Fruit fly (Drosophila melanogaster) ovary, adult (tissue): Measurements from ENCODE around the gene Nepl9.
A peak's percentile ranks its signal among the peaks of the same experiment; 100 is the strongest.

Experiments
- CG17801 ChIP-seq: fragments of 200-800 bp; optimal IDR thresholded peaks from 2 replicates; lab custom pipeline; 2019; ENCODE audit warnings: missing biosample characterization, mild to moderate bottlenecking, missing genetic modification characterization, moderate library complexity; ENCODE audit not compliant: partially characterized antibody

The Nepl9 gene

DNA sequence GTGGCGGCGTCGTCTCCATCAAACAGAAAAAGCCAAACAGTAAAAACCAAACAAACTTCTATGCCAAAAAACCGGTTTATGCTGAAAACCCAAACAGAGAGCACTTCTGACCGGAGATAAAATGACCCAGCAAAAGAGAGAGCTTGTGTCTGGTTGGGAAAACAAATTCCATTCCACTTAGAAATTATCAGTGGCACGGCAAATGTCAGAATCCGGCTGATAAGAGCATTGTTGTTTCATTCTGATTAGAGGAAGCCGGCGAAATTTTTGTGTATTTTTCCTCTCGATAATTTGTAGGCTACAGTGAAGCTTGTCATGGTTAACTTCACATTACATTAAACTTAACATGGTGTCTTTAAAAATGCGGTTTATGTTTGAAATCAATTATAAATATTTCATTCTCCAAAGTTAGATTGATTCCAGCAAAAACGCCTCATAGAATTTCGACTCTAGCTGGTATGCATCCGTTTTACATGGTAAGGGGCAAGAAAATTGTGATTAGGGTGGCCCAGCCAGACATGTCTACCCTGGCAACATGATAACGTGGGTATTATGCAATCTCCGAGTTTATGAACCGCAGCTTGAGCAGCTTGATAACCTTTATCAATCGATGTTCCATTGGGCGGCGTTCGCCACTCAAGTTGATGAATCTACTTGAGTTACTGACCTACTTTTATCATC is 19.5 kb downstream of the Nepl9 start:
- TF ChIP-seq CG17801 (GFP tag; lab: Kevin White, UChicago), result no peak

dm6 chr2L:16816750-16817087 is 20.3 kb downstream of the Nepl9 start:
- no peak for TF ChIP-seq CG17801 (GFP tag; lab: Kevin White, UChicago)

DNA sequence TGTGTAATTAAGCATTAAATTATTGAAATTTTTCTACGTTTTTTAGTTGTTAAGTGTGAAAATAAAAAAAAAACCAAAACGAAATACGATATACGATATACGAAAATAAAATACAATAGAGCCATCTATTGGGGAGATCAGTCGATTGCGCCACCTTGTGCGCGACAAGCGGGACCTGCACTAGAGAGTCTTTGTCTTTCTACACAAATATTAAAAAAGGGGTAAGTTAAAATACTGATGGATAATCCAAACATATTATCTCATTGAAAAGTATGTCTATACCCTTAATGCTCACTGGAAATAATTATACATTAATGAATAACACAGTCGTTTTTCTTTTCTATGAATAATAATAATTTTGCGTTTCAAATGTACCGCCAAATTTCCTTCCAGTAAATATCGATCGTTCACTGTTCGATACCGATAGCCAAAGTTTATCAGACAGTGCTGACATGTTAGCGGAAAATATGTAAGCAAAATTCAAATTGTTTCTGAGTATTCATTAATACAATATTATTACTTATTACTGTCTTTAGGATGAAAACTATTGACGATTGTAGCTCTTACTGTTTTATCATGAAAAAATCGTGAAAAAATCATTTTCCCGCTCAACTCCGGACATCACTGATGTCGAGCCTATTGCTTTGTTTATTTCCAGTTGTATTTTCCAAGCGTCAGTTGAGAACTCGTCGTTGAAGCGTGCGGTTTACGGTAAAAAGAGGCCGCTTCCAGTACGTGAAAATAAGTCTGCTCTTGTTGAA is 20.9 kb downstream of the Nepl9 start, which contains the start of gene mdy:
TSS of gene mdy (plus strand) at position 672 of the 761 bp plus-strand sequence.
- peak; percentile 32 for TF ChIP-seq CG17801 (GFP tag; lab: Kevin White, UChicago)

- no peak for TF ChIP-seq CG17801 (GFP tag; lab: Kevin White, UChicago)
These were observed 28.3 kb downstream of the Nepl9 start for dm6 chr2L:16808752-16809151.

- TF ChIP-seq CG17801 (GFP tag; lab: Kevin White, UChicago), result no peak
These were observed 32.6 kb downstream of the Nepl9 start, which contains the start of gene CG13272 for dm6 chr2L:16804376-16804934. Gene CG13272 (plus strand): TSS chr2L:16804884.

DNA sequence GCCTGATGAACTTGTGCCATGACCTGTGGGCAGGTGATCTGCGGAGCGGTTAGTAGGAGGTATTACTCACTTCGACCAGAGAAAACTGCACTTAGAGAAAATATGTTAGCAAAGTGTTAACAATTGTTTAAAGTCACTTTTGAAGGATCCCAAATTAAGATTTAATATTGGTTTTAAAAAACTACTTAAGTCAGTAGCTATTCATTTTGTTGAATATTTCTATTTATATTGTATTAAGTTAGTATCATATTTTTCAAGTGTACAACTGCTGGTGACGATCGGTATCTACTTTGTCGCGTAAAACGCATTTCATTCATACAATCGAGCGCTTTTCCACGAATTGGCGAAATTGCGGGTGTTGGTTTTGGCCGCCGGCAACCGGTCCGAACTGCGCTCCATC is 33.4 kb downstream of the Nepl9 start:
- TF ChIP-seq CG17801 (GFP tag; lab: Kevin White, UChicago), result no peak

DNA sequence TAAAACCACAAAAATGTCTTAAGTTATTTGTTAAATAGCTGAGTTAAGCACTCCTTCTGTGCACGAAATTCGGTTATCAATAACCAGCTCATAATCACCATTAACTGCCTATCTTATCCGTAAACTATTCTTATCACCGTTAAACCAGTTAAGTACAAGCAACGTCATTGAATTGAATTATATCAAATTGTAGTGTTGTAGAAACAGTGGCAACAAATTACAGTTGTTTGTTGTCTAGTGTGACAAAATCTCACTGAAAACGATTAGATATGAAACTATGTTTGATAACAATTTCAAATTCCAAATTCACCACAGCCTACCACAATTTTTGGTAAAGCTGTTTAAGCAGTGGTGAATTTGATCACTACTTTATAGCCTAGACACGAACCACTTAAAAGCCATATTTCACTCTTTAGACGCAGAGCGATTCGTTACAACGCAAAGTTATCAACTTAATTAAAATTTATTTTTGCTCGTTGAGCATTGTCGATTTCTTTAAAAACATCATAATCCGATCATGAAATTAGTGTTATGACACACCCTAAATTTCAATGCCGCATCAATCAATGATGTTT is 35.4 kb downstream of the Nepl9 start:
- no peak for TF ChIP-seq CG17801 (GFP tag; lab: Kevin White, UChicago)

DNA sequence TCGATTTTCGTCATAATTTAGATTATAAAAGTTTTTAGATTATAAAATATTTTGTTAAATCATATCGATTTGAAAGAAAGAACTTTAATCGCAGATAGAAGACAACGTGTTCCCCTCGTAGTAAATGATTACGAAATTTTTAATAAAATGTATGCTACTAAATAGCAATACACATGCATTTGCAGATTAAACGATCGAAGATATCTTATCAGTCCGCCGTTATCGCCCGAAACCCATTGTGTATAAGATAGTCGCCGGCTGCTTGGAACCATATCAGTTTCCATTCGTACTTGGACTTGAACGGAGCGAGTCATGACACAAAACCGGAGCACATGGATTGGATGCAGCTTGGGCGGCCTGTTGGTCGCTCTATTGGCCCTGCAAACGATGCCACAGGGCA is 37.6 kb downstream of the Nepl9 start:
- TF ChIP-seq CG17801 (GFP tag; lab: Kevin White, UChicago), result no peak

dm6 chr2L:16798705-16799104 is 38.4 kb downstream of the Nepl9 start, which contains the start of gene Ugt37D1:
Gene Ugt37D1 (plus strand): TSS chr2L:16799025.
- no peak for TF ChIP-seq CG17801 (GFP tag; lab: Kevin White, UChicago)

DNA sequence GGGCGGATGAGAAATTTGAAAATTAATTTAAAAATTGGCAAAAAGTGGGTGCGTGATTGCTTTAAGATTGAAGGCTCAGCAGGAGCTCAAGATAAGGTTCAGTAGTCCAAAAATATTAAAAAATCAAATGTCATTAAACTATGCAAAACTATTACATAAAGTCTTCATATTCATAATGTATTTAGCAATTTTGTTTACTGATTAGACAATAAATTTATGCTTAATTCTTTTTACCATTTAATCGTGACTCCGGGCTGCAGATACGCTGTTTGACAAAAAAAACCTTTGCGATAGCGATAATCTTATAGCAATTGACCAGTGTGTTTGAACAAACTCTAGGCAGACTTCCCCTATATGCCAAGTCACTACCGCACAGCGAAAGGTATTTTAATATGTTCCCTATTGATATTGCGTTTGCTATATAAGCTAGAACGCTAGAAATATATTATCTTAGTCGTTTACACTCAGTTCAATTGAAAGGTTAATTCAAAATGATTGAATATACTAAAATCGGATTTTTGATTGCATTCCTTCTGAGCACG is 40.9 kb downstream of the Nepl9 start, which contains the start of gene Ugt37E1:
TSS of gene Ugt37E1 (plus strand) at position 492 of the 542 bp plus-strand sequence.
- TF ChIP-seq CG17801 (GFP tag; lab: Kevin White, UChicago), result no peak

dm6 chr2L:16793970-16794369 is 43.1 kb downstream of the Nepl9 start, which contains the start of gene Ugt37C2:
Gene Ugt37C2 (plus strand): TSS chr2L:16794211.
- no peak for TF ChIP-seq CG17801 (GFP tag; lab: Kevin White, UChicago)

DNA sequence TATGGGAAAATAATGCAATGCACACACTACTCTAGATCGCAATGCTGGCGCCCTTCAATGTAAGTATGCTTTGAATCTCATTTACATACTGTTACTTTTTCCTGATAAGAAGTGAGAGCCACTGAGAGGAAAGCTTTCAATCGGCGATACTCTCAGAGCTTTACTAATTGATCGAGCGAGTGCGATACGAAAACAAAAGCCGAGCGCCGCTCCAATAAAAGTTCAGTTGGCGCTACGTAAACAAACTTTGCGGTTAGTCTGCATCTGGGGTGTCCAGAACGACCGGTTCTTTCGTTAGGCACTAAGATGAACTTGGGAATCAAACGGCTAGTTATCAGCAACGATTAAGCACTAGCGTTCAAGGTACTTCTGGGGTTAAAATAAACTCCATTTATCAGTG is 45.7 kb downstream of the Nepl9 start, which contains the start of gene CG17928:
TSS of gene CG17928 (plus strand) at position 224 of the 400 bp plus-strand sequence.
- TF ChIP-seq CG17801 (GFP tag; lab: Kevin White, UChicago), result no peak

DNA sequence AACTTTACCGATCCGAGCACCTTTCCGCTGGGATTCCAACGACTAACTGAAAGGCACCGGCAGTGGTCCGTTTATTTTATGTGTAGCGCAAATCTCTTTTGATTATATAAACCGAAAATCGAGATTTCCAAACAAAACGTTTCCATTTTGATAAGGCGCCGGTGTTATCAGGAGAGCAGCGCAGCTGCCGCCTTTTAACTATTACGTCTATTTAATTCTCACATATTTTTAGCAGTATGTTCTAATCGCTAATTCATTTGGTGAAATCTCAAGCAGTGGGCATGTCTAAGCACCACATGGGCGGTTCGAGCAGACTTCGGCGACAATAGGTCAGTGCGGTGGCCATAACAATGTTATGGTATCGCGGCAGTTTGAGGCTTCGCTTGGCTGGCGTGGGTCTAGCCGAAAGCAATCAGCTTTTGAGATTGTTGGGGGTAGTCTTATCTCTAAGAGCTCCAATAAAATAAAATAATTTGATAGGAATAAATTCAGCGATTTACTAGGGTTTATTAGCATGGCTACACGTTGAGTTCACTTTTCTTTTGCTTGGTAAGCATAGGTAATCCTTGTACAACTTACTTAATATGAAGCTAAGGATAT is 46.3 kb downstream of the Nepl9 start, which contains the start of gene Cyt-b5-r:
TSS of gene Cyt-b5-r (minus strand) at position 51 of the 600 bp plus-strand sequence.
- no peak for TF ChIP-seq CG17801 (GFP tag; lab: Kevin White, UChicago)

DNA sequence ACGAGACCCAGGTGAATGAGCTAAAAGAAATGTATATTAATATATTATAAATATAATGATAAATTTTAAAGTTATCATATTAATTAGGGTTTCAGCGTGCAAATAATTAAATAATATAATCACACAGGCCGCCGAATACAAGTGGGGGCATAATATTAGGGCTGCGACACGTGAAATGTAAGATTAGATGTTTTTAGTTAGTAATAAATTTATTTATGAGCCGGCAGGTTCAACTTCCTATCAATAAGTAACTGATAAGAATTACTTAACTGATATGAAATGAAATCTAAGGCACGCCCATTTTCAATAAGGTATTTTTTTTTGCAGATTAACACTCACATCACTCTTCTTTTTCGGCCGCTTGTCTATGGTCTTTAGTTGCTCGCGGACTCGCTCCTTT is 47.2 kb downstream of the Nepl9 start:
- TF ChIP-seq CG17801 (GFP tag; lab: Kevin White, UChicago), result no peak
